Worm (Caenorhabditis elegans): ENCODE results near the gene ceh-20.

DNA sequence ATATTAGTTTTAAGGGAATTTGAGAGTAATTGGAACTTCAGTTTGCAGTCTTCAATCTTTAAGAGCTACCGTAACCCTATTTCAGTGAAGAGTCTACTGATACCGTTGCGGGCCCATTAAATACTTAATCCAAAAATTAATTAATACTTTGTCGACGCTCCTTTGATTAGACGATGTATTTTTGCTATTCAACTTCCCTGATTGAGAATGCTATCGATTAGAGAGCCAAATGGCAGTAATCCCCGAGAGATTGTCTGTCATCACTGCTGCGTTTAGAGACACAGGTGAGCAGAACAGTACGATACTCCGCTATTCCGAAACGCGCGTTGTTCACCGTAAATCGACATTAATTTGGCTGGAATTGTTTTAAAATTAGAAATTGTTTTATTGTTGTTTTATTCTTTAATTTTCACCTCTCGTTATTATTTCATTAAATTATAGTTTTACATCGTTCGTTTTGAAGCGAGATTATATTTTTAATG lies 41.5 kb downstream of the ceh-20 start, which contains the start of gene rfl-1:
- TF ChIP-seq mdl-1 (tag; optimal IDR thresholded peaks at IDR 0.05) (no peak), ama-1 (optimal IDR thresholded peaks at IDR 0.05) (no peak), lin-15B (tag; optimal IDR thresholded peaks at IDR 0.05) (peak; percentile 80), hmg-11 (tag; optimal IDR thresholded peaks at IDR 0.05) (peak; percentile 28), nhr-77 (tag; optimal IDR thresholded peaks at IDR 0.05) (no peak), elt-3 (tag; optimal IDR thresholded peaks at IDR 0.05) (no peak), lin-39 (tag; optimal IDR thresholded peaks at IDR 0.05) (peak; percentile 81), aly-2 (tag; optimal IDR thresholded peaks at IDR 0.05) (no peak), skn-1 (tag; optimal IDR thresholded peaks at IDR 0.05) (peak; percentile 70), egl-27 (tag; optimal IDR thresholded peaks at IDR 0.05) (no peak)

Measured in whole organism, L3 larva.